Fruit fly (Drosophila melanogaster) whole organism, prepupa: ENCODE results near the gene Met.

Experiments used
- CG11294 ChIP-seq: fragments of 200-800 bp; sonication (Bioruptor generic); IDR thresholded peaks from 2 replicates; pipeline ENCODE4 v1.3.6; 2022; ENCODE audit warnings: missing biosample characterization, missing genetic modification characterization
- CG11902 ChIP-seq: fragments of 200-800 bp; sonication (Bioruptor generic); optimal IDR thresholded peaks from 3 replicates; lab custom pipeline; 2016; ENCODE audit warnings: missing biosample characterization, missing genetic modification characterization
- CG3032 ChIP-seq: fragments of 200-800 bp; optimal IDR thresholded peaks from 2 replicates; lab custom pipeline; 2019; ENCODE audit warnings: missing biosample characterization, mild to moderate bottlenecking, missing genetic modification characterization, moderate library complexity
- CG32006 ChIP-seq: fragments of 200-800 bp; sonication (Bioruptor generic); optimal IDR thresholded peaks from 3 replicates; lab custom pipeline; 2017; ENCODE audit warnings: missing biosample characterization, mild to moderate bottlenecking, missing genetic modification characterization
- Eip78C ChIP-seq: fragments of 200-800 bp; sonication (Bioruptor generic); peaks from one replicate; lab custom pipeline; 2016; ENCODE audit warnings: missing biosample characterization, missing genetic modification characterization
- Hr39 ChIP-seq: fragments of 200-800 bp; sonication (Bioruptor generic); optimal IDR thresholded peaks from 2 replicates; lab custom pipeline; 2016; ENCODE audit warnings: missing biosample characterization, missing genetic modification characterization
- OdsH ChIP-seq: fragments of 200-800 bp; sonication (Bioruptor generic); optimal IDR thresholded peaks from 3 replicates; lab custom pipeline; 2016; ENCODE audit warnings: missing biosample characterization, missing genetic modification characterization
- Sox102F ChIP-seq: fragments of 200-800 bp; sonication (Bioruptor generic); optimal IDR thresholded peaks from 2 replicates; lab custom pipeline; 2016; ENCODE audit warnings: missing biosample characterization, mild to moderate bottlenecking, missing genetic modification characterization
- cyc ChIP-seq: fragments of 200-800 bp; sonication (Bioruptor generic); optimal IDR thresholded peaks from 3 replicates; lab custom pipeline; 2016; ENCODE audit warnings: missing biosample characterization, missing genetic modification characterization
- ss ChIP-seq, 2 experiments: fragments of 200-800 bp; sonication (Bioruptor generic); optimal IDR thresholded peaks; 2 replicates in 1 of 2; 3 replicates in 1 of 2; lab custom pipeline; 2017 to 2018; ENCODE audit warnings: mild to moderate bottlenecking in 2 of 2, missing biosample characterization in 2 of 2, missing genetic modification characterization in 2 of 2, moderate library complexity in 1 of 2

- peak; percentile 31 for TF ChIP-seq Eip78C
- TF ChIP-seq CG32006 (GFP tag; lab: Kevin White, UChicago): peak; percentile 59
- no peak for TF ChIP-seq CG11294 (GFP tag; lab: Robert Waterston, UW)
- TF ChIP-seq OdsH (GFP tag; lab: Kevin White, UChicago): peak; percentile 24
- TF ChIP-seq CG11902: no peak
- TF ChIP-seq CG3032: peak; percentile 12
- no peak for TF ChIP-seq ss (GFP tag; optimal IDR thresholded peaks at IDR 0.05; lab: Kevin White, UChicago)
- TF ChIP-seq cyc: no peak
- no peak for TF ChIP-seq Hr39 (GFP tag; lab: Kevin White, UChicago)
- no peak for TF ChIP-seq Sox102F (GFP tag; lab: Kevin White, UChicago)
Observed at dm6 chrX:11651420-11651819, 35.5 kb downstream of the Met start.
